Worm (Caenorhabditis elegans) whole organism, young adult: ENCODE measurements around the gene C04E6.8.
A peak's percentile ranks its signal among the peaks of the same experiment; 100 is the strongest.

Experiments
- F39B2.1 ChIP-seq: fragments of 200-800 bp; sonication (Bioruptor generic); IDR thresholded peaks from 2 replicates; pipeline ENCODE4 v1.3.6; 2022; ENCODE audit warnings: missing genetic modification reagents, missing genetic modification characterization, missing compliant biosample characterization
- Y53F4B.3 ChIP-seq: fragments of 200-800 bp; sonication (Bioruptor generic); IDR thresholded peaks from 2 replicates; pipeline ENCODE4 v1.3.6; 2022; ENCODE audit warnings: missing genetic modification reagents, missing genetic modification characterization, missing compliant biosample characterization
- Y56A3A.18 ChIP-seq: fragments of 200-800 bp; sonication (Bioruptor generic); IDR thresholded peaks from 2 replicates; pipeline ENCODE4 v1.3.6; 2022; ENCODE audit warnings: missing genetic modification reagents, missing genetic modification characterization, missing compliant biosample characterization
- Y79H2A.3 ChIP-seq: fragments of 200-800 bp; sonication (Bioruptor generic); conservative IDR thresholded peaks from 2 replicates; pipeline ENCODE4 v1.3.6; 2022; ENCODE audit warnings: missing genetic modification reagents, missing genetic modification characterization, missing compliant biosample characterization
- ZK185.1 ChIP-seq: sonication (generic microtip); optimal IDR thresholded peaks from 2 replicates; lab custom pipeline; 2016; ENCODE audit warnings: mild to moderate bottlenecking, missing genetic modification characterization, missing compliant biosample characterization; ENCODE audit not compliant: poor library complexity, severe bottlenecking
- akir-1 ChIP-seq: fragments of 200-800 bp; sonication (Bioruptor generic); optimal IDR thresholded peaks from 2 replicates; lab custom pipeline; 2018; ENCODE audit warnings: mild to moderate bottlenecking, missing genetic modification characterization, moderate library complexity, missing compliant biosample characterization
- ama-1 ChIP-seq, 3 experiments: fragments of 150-350 bp in 1 of 3; sonication (generic microtip) in 2 of 3; optimal IDR thresholded peaks; 2 replicates each; lab custom pipeline; 2014 to 2018; ENCODE audit warnings: missing biosample characterization in 2 of 3, missing genetic modification characterization in 2 of 3, missing genetic modification reagents in 2 of 3
- aptf-2 ChIP-seq: fragments of 200-800 bp; sonication (Bioruptor generic); conservative IDR thresholded peaks from 2 replicates; pipeline ENCODE4 v1.3.6; 2022; ENCODE audit warnings: missing genetic modification reagents, missing genetic modification characterization, missing compliant biosample characterization
- athp-1 ChIP-seq: sonication (generic microtip); optimal IDR thresholded peaks from 2 replicates; lab custom pipeline; 2017; ENCODE audit warnings: mild to moderate bottlenecking, missing genetic modification characterization, missing compliant biosample characterization
- attf-3 ChIP-seq: fragments of 200-800 bp; sonication (Bioruptor generic); conservative IDR thresholded peaks from 2 replicates; pipeline ENCODE4 v1.3.6; 2022; ENCODE audit warnings: missing genetic modification reagents, missing genetic modification characterization, missing compliant biosample characterization
- attf-5 ChIP-seq: fragments of 200-800 bp; sonication (Bioruptor generic); optimal IDR thresholded peaks from 2 replicates; lab custom pipeline; 2018; ENCODE audit warnings: mild to moderate bottlenecking, missing genetic modification characterization, missing compliant biosample characterization
- attf-6 ChIP-seq: fragments of 200-800 bp; sonication (Bioruptor generic); IDR thresholded peaks from 2 replicates; pipeline ENCODE4 v1.3.6; 2022; ENCODE audit warnings: missing genetic modification reagents, missing genetic modification characterization, missing compliant biosample characterization
- bed-1 ChIP-seq: fragments of 200-800 bp; sonication (Bioruptor generic); IDR thresholded peaks from 2 replicates; pipeline ENCODE4 v1.3.6; 2022; ENCODE audit warnings: missing genetic modification reagents, missing genetic modification characterization, missing compliant biosample characterization
- cebp-1 ChIP-seq, 2 experiments: fragments of 200-800 bp in 1 of 2; sonication (Bioruptor generic) in 1 of 2; sonication (generic microtip) in 1 of 2; IDR thresholded peaks in 1 of 2; optimal IDR thresholded peaks in 1 of 2; 2 replicates each; pipeline versions ENCODE4 v1.3.6 to Lab custom; 2017 to 2022; ENCODE audit warnings: missing compliant biosample characterization in 2 of 2, missing genetic modification characterization in 2 of 2, mild to moderate bottlenecking in 1 of 2, missing genetic modification reagents in 1 of 2, moderate library complexity in 1 of 2
- ceh-27 ChIP-seq: fragments of 200-800 bp; sonication (Bioruptor generic); optimal IDR thresholded peaks from 2 replicates; lab custom pipeline; 2018; ENCODE audit warnings: mild to moderate bottlenecking, missing genetic modification characterization, moderate library complexity, missing compliant biosample characterization
- ceh-58 ChIP-seq: fragments of 200-800 bp; sonication (Bioruptor generic); IDR thresholded peaks from 2 replicates; pipeline ENCODE4 v1.3.6; 2022; ENCODE audit warnings: missing genetic modification characterization, missing compliant biosample characterization
- ceh-91 ChIP-seq: fragments of 200-800 bp; sonication (Bioruptor generic); IDR thresholded peaks from 2 replicates; pipeline ENCODE4 v1.3.6; 2022; ENCODE audit warnings: missing genetic modification reagents, missing genetic modification characterization, missing compliant biosample characterization
- die-1 ChIP-seq: sonication (generic microtip); optimal IDR thresholded peaks from 2 replicates; lab custom pipeline; 2016; ENCODE audit warnings: missing genotype, mild to moderate bottlenecking, missing genetic modification characterization, missing compliant biosample characterization
- egl-18 ChIP-seq: fragments of 200-800 bp; sonication (Bioruptor generic); IDR thresholded peaks from 2 replicates; pipeline ENCODE4 v1.3.6; 2022; ENCODE audit warnings: missing genetic modification reagents, missing genetic modification characterization, missing compliant biosample characterization
- egrh-3 ChIP-seq: fragments of 200-800 bp; sonication (Bioruptor generic); IDR thresholded peaks from 2 replicates; pipeline ENCODE4 v1.3.6; 2022; ENCODE audit warnings: missing genetic modification reagents, missing genetic modification characterization, missing compliant biosample characterization
- ekl-4 ChIP-seq: fragments of 200-800 bp; sonication (Bioruptor generic); IDR thresholded peaks from 2 replicates; pipeline ENCODE4 v1.3.6; 2022; ENCODE audit warnings: missing genetic modification reagents, missing genetic modification characterization, missing compliant biosample characterization
- hlh-12 ChIP-seq: sonication (generic microtip); optimal IDR thresholded peaks from 2 replicates; lab custom pipeline; 2016; ENCODE audit warnings: missing genetic modification characterization, missing compliant biosample characterization
- hmg-20 ChIP-seq: fragments of 200-800 bp; sonication (Bioruptor generic); IDR thresholded peaks from 2 replicates; pipeline ENCODE4 v1.3.6; 2022; ENCODE audit warnings: missing genetic modification reagents, missing genetic modification characterization, missing compliant biosample characterization
- hrde-1 ChIP-seq: sonication (generic microtip); optimal IDR thresholded peaks from 2 replicates; lab custom pipeline; 2016; ENCODE audit warnings: missing genetic modification characterization, mild to moderate bottlenecking, missing compliant biosample characterization, moderate library complexity, missing genotype, missing genetic modification reagents, borderline replicate concordance
- lin-26 ChIP-seq: fragments of 200-800 bp; sonication (Bioruptor generic); IDR thresholded peaks from 2 replicates; pipeline ENCODE4 v1.3.6; 2022; ENCODE audit warnings: missing genetic modification reagents, missing genetic modification characterization, missing compliant biosample characterization
- lin-40 ChIP-seq: sonication (generic microtip); optimal IDR thresholded peaks from 2 replicates; lab custom pipeline; 2016; ENCODE audit warnings: missing genetic modification characterization, mild to moderate bottlenecking, missing compliant biosample characterization, missing genotype, missing genetic modification reagents
- lsy-27 ChIP-seq: sonication (generic microtip); optimal IDR thresholded peaks from 2 replicates; lab custom pipeline; 2017; ENCODE audit warnings: missing genetic modification characterization, mild to moderate bottlenecking, missing compliant biosample characterization, antibody characterized with exemption, missing genotype, borderline replicate concordance; ENCODE audit not compliant: insufficient read depth
- madf-10 ChIP-seq: sonication (generic microtip); optimal IDR thresholded peaks from 2 replicates; lab custom pipeline; 2016; ENCODE audit warnings: mild to moderate bottlenecking, missing genetic modification characterization, missing compliant biosample characterization
- madf-3 ChIP-seq: fragments of 200-800 bp; sonication (Bioruptor generic); IDR thresholded peaks from 2 replicates; pipeline ENCODE4 v1.3.6; 2022; ENCODE audit warnings: missing genetic modification reagents, missing genetic modification characterization, missing compliant biosample characterization
- madf-6 ChIP-seq: fragments of 200-800 bp; sonication (Bioruptor generic); IDR thresholded peaks from 2 replicates; pipeline ENCODE4 v1.3.6; 2022; ENCODE audit warnings: missing genetic modification reagents, missing genetic modification characterization, missing compliant biosample characterization
- mel-28 ChIP-seq: sonication (generic microtip); optimal IDR thresholded peaks from 2 replicates; lab custom pipeline; 2016; ENCODE audit warnings: borderline replicate concordance, mild to moderate bottlenecking, missing genetic modification characterization, missing compliant biosample characterization
- nfya-2 ChIP-seq: fragments of 200-800 bp; sonication (Bioruptor generic); IDR thresholded peaks from 2 replicates; pipeline ENCODE4 v1.3.6; 2022; ENCODE audit warnings: missing genetic modification reagents, missing genetic modification characterization, missing compliant biosample characterization
- nhr-90 ChIP-seq: sonication (generic microtip); optimal IDR thresholded peaks from 2 replicates; lab custom pipeline; 2016; ENCODE audit warnings: missing genotype, mild to moderate bottlenecking, missing genetic modification characterization, missing compliant biosample characterization
- rcor-1 ChIP-seq: fragments of 200-800 bp; sonication (Bioruptor generic); IDR thresholded peaks from 2 replicates; pipeline ENCODE4 v1.3.6; 2022; ENCODE audit warnings: missing genetic modification reagents, missing genetic modification characterization, missing compliant biosample characterization
- rec-8 ChIP-seq, 2 experiments: sonication (generic microtip); optimal IDR thresholded peaks; 2 replicates each; lab custom pipeline; 2016; ENCODE audit warnings: mild to moderate bottlenecking in 2 of 2, missing genetic modification characterization in 2 of 2, missing genetic modification reagents in 2 of 2, missing genotype in 2 of 2, missing biosample characterization in 1 of 2, missing compliant biosample characterization in 1 of 2, moderate library complexity in 1 of 2
- repo-1 ChIP-seq: sonication (generic microtip); optimal IDR thresholded peaks from 2 replicates; lab custom pipeline; 2017; ENCODE audit warnings: mild to moderate bottlenecking, missing genetic modification characterization, missing compliant biosample characterization
- snpc-1.3 ChIP-seq: sonication (generic microtip); optimal IDR thresholded peaks from 2 replicates; lab custom pipeline; 2017; ENCODE audit warnings: missing genetic modification characterization, mild to moderate bottlenecking, missing compliant biosample characterization, antibody characterized with exemption, moderate library complexity, missing genotype, missing genetic modification reagents; ENCODE audit not compliant: insufficient read depth
- snpc-4 ChIP-seq, 5 experiments: fragments of 150-350 bp in 1 of 5; sonication (generic microtip) in 4 of 5; optimal IDR thresholded peaks; 2 replicates each; lab custom pipeline; 2014 to 2018; ENCODE audit warnings: missing genetic modification characterization in 5 of 5, missing biosample characterization in 3 of 5, antibody characterized with exemption in 2 of 5, mild to moderate bottlenecking in 2 of 5, missing compliant biosample characterization in 2 of 5, missing genotype in 2 of 5, moderate library complexity in 2 of 5, missing genetic modification reagents in 1 of 5
- tbp1 ChIP-seq: fragments of 200-800 bp; sonication (Bioruptor generic); optimal IDR thresholded peaks from 2 replicates; lab custom pipeline; 2018; ENCODE audit warnings: mild to moderate bottlenecking, missing genetic modification characterization, missing compliant biosample characterization
- tbx-9 ChIP-seq: sonication (generic microtip); optimal IDR thresholded peaks from 2 replicates; lab custom pipeline; 2016; ENCODE audit warnings: borderline replicate concordance, missing genetic modification characterization, inconsistent platforms, missing compliant biosample characterization
- zfh-2 ChIP-seq: fragments of 200-800 bp; sonication (Bioruptor generic); conservative IDR thresholded peaks from 2 replicates; pipeline ENCODE4 v1.3.6; 2022; ENCODE audit warnings: missing genetic modification reagents, missing genetic modification characterization, missing compliant biosample characterization
- ztf-18 ChIP-seq: sonication (generic microtip); optimal IDR thresholded peaks from 2 replicates; lab custom pipeline; 2016; ENCODE audit warnings: missing genotype, mild to moderate bottlenecking, missing genetic modification characterization, missing compliant biosample characterization
- ztf-25 ChIP-seq: fragments of 200-800 bp; sonication (Bioruptor generic); IDR thresholded peaks from 2 replicates; pipeline ENCODE4 v1.3.6; 2022; ENCODE audit warnings: missing genetic modification reagents, missing genetic modification characterization, missing compliant biosample characterization
- ztf-28 ChIP-seq: fragments of 200-800 bp; sonication (Bioruptor generic); IDR thresholded peaks from 2 replicates; pipeline ENCODE4 v1.3.6; 2022; ENCODE audit warnings: missing genetic modification reagents, missing genetic modification characterization, missing compliant biosample characterization
- ztf-3 ChIP-seq: fragments of 200-800 bp; sonication (Bioruptor generic); optimal IDR thresholded peaks from 2 replicates; lab custom pipeline; 2018; ENCODE audit warnings: mild to moderate bottlenecking, missing genetic modification characterization, missing compliant biosample characterization
- ztf-6 ChIP-seq: fragments of 200-800 bp; sonication (Bioruptor generic); IDR thresholded peaks from 2 replicates; pipeline ENCODE4 v1.3.6; 2022; ENCODE audit warnings: missing genetic modification reagents, missing genetic modification characterization, missing compliant biosample characterization

The C04E6.8 gene

ce11 chrV:5917707-5918106 lies 34.1 kb upstream of the C04E6.8 start, which contains the start of gene lrpr-1 (continued):
- TF ChIP-seq ceh-27 (peak; percentile 89), lin-40 (tag; lab: Kevin White, UChicago) (no peak), rec-8 (tag; optimal IDR thresholded peaks at IDR 0.05; lab: Kevin White, UChicago) (peak; percentile 48 to 90), akir-1 (GFP tag; lab: Kevin White, UChicago) (no peak), repo-1 (tag; lab: Kevin White, UChicago) (no peak), Y53F4B.3 (GFP tag; lab: Robert Waterston, UW) (no peak), madf-3 (GFP tag; lab: Robert Waterston, UW) (peak; percentile 87), egl-18 (no peak), ztf-18 (tag; lab: Kevin White, UChicago) (peak; percentile 28), ama-1 (optimal IDR thresholded peaks at IDR 0.05; lab: Kevin White, UChicago) (no peak), ama-1 (GFP tag; optimal IDR thresholded peaks at IDR 0.05; lab: Kevin White, UChicago) (no peak), cebp-1 (GFP tag; IDR thresholded peaks at IDR 0.05; lab: Robert Waterston, UW) (no peak), cebp-1 (tag; optimal IDR thresholded peaks at IDR 0.05; lab: Kevin White, UChicago) (no peak), nfya-2 (GFP tag; lab: Robert Waterston, UW) (no peak), die-1 (no peak), ztf-28 (GFP tag; lab: Robert Waterston, UW) (no peak), lin-26 (no peak), lsy-27 (tag; lab: Kevin White, UChicago) (no peak), tbx-9 (tag; lab: Kevin White, UChicago) (no peak), tbp1 (GFP tag; lab: Kevin White, UChicago) (no peak), Y79H2A.3 (GFP tag; lab: Robert Waterston, UW) (no peak), hrde-1 (tag; lab: Kevin White, UChicago) (peak; percentile 60), ztf-3 (GFP tag; lab: Kevin White, UChicago) (no peak), nhr-90 (no peak), madf-10 (tag; lab: Kevin White, UChicago) (peak; percentile 65), mel-28 (tag; lab: Kevin White, UChicago) (peak; percentile 51), hlh-12 (tag; lab: Kevin White, UChicago) (no peak), madf-6 (GFP tag; lab: Robert Waterston, UW) (peak; percentile 85), athp-1 (tag; lab: Kevin White, UChicago) (peak; percentile 39), snpc-4 (GFP tag; optimal IDR thresholded peaks at IDR 0.05; lab: Kevin White, UChicago) (no peak), snpc-4 (tag; optimal IDR thresholded peaks at IDR 0.05; lab: Kevin White, UChicago) (peak in 1 of 4 experiments; percentile 18), ztf-25 (no peak), attf-3 (peak; percentile 71), attf-6 (no peak), Y56A3A.18 (GFP tag; lab: Robert Waterston, UW) (no peak), egrh-3 (GFP tag; lab: Robert Waterston, UW) (no peak), ztf-6 (no peak), aptf-2 (GFP tag; lab: Robert Waterston, UW) (peak; percentile 79), ceh-58 (GFP tag; lab: Robert Waterston, UW) (no peak), rcor-1 (GFP tag; lab: Robert Waterston, UW) (peak; percentile 67), F39B2.1 (GFP tag; lab: Robert Waterston, UW) (no peak), ekl-4 (GFP tag; lab: Robert Waterston, UW) (peak; percentile 73), zfh-2 (GFP tag; lab: Robert Waterston, UW) (no peak), attf-5 (GFP tag; lab: Kevin White, UChicago) (no peak), snpc-1.3 (no peak), bed-1 (GFP tag; lab: Robert Waterston, UW) (no peak), ZK185.1 (tag; lab: Kevin White, UChicago) (peak; percentile 96), ceh-91 (GFP tag; lab: Robert Waterston, UW) (peak; percentile 52), hmg-20 (peak; percentile 53; the same call in 1 of the 2 replicates)
